Fruit fly (Drosophila melanogaster) S2 (cell line): ENCODE measurements around the gene CG46320.

Experiments
- CG8478 ChIP-seq: fragments of >200 bp; optimal IDR thresholded peaks from 2 replicates; lab custom pipeline; 2018
- CTCF ChIP-seq, 2 experiments: fragments of >200 bp; optimal IDR thresholded peaks; 2 replicates each; lab custom pipeline; 2018

DNA sequence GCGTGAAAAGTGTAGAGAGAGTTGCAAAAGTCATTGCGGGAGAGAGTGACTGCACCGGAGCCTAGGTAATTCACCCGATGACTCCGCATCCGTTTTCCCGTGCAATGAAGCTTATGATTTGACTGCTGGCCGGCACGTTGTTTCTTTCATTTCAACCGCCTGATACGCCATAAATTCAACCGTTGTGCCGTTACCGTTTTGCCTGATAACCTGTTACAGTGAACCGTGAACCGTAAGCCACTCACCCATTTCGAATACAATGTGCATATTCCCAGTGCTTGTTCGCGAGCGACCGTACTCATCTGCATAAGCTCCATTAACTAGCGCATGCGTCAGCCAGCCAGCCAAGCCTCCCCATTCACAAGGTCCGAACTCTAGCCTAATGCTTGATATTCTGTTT is 110.9 kb downstream of the CG46320 start:
- TF ChIP-seq CG8478 (lab: Kevin White, UChicago) = no peak
- TF ChIP-seq CTCF (optimal IDR thresholded peaks at IDR 0.05; lab: Kevin White, UChicago) = no peak
